Worm (Caenorhabditis elegans) whole organism, young adult: Measurements from ENCODE around the gene fbxa-157.
A peak's percentile ranks its signal among the peaks of the same experiment; 100 is the strongest.

Source experiments
- B0336.3 ChIP-seq: fragments of 200-800 bp; sonication (Bioruptor generic); IDR thresholded peaks from 2 replicates; pipeline ENCODE4 v1.3.6; 2022; ENCODE audit warnings: missing genetic modification characterization, missing compliant biosample characterization
- F52B5.7 ChIP-seq: sonication (generic microtip); optimal IDR thresholded peaks from 2 replicates; lab custom pipeline; 2016; ENCODE audit warnings: mild to moderate bottlenecking, missing genetic modification characterization, missing compliant biosample characterization
- F55B11.4 ChIP-seq: sonication (generic microtip); optimal IDR thresholded peaks from 2 replicates; lab custom pipeline; 2016; ENCODE audit warnings: missing compliant biosample characterization, missing genetic modification characterization, borderline replicate concordance; ENCODE audit not compliant: insufficient read depth
- K11D2.4 ChIP-seq: fragments of 200-800 bp; sonication (Bioruptor generic); IDR thresholded peaks from 2 replicates; pipeline ENCODE4 v1.3.6; 2022; ENCODE audit warnings: missing genetic modification reagents, missing genetic modification characterization, missing compliant biosample characterization
- K12H6.12 ChIP-seq: fragments of 200-800 bp; sonication (Bioruptor generic); optimal IDR thresholded peaks from 2 replicates; lab custom pipeline; 2018; ENCODE audit warnings: mild to moderate bottlenecking, missing genetic modification characterization, missing compliant biosample characterization
- Y53G8AR.9 ChIP-seq: fragments of 200-800 bp; sonication (Bioruptor generic); conservative IDR thresholded peaks from 2 replicates; pipeline ENCODE4 v1.3.6; 2022; ENCODE audit warnings: missing genetic modification reagents, missing genetic modification characterization, missing compliant biosample characterization
- attf-5 ChIP-seq: fragments of 200-800 bp; sonication (Bioruptor generic); optimal IDR thresholded peaks from 2 replicates; lab custom pipeline; 2018; ENCODE audit warnings: mild to moderate bottlenecking, missing genetic modification characterization, missing compliant biosample characterization
- cebp-1 ChIP-seq, 2 experiments: fragments of 200-800 bp in 1 of 2; sonication (Bioruptor generic) in 1 of 2; sonication (generic microtip) in 1 of 2; IDR thresholded peaks in 1 of 2; optimal IDR thresholded peaks in 1 of 2; 2 replicates each; pipeline versions ENCODE4 v1.3.6 to Lab custom; 2017 to 2022; ENCODE audit warnings: missing compliant biosample characterization in 2 of 2, missing genetic modification characterization in 2 of 2, mild to moderate bottlenecking in 1 of 2, missing genetic modification reagents in 1 of 2, moderate library complexity in 1 of 2
- cebp-2 ChIP-seq: fragments of 200-800 bp; sonication (Bioruptor generic); IDR thresholded peaks from 2 replicates; pipeline ENCODE4 v1.3.6; 2022; ENCODE audit warnings: missing genetic modification characterization, missing compliant biosample characterization
- ceh-100 ChIP-seq: fragments of 200-800 bp; sonication (Bioruptor generic); IDR thresholded peaks from 2 replicates; pipeline ENCODE4 v1.3.6; 2022; ENCODE audit warnings: missing genetic modification reagents, missing genetic modification characterization, missing compliant biosample characterization
- ceh-91 ChIP-seq: fragments of 200-800 bp; sonication (Bioruptor generic); IDR thresholded peaks from 2 replicates; pipeline ENCODE4 v1.3.6; 2022; ENCODE audit warnings: missing genetic modification reagents, missing genetic modification characterization, missing compliant biosample characterization
- dpff-1 ChIP-seq: sonication (generic microtip); optimal IDR thresholded peaks from 2 replicates; lab custom pipeline; 2017; ENCODE audit warnings: mild to moderate bottlenecking, missing genetic modification characterization, missing compliant biosample characterization
- egl-44 ChIP-seq: fragments of 200-800 bp; sonication (Bioruptor generic); IDR thresholded peaks from 2 replicates; pipeline ENCODE4 v1.3.6; 2022; ENCODE audit warnings: missing genetic modification reagents, missing genetic modification characterization, missing compliant biosample characterization
- egrh-3 ChIP-seq: fragments of 200-800 bp; sonication (Bioruptor generic); IDR thresholded peaks from 2 replicates; pipeline ENCODE4 v1.3.6; 2022; ENCODE audit warnings: missing genetic modification reagents, missing genetic modification characterization, missing compliant biosample characterization
- hlh-12 ChIP-seq: sonication (generic microtip); optimal IDR thresholded peaks from 2 replicates; lab custom pipeline; 2016; ENCODE audit warnings: missing genetic modification characterization, missing compliant biosample characterization
- hmg-20 ChIP-seq: fragments of 200-800 bp; sonication (Bioruptor generic); IDR thresholded peaks from 2 replicates; pipeline ENCODE4 v1.3.6; 2022; ENCODE audit warnings: missing genetic modification reagents, missing genetic modification characterization, missing compliant biosample characterization
- let-526 ChIP-seq: fragments of 200-800 bp; sonication (Bioruptor generic); IDR thresholded peaks from 2 replicates; pipeline ENCODE4 v1.3.6; 2022; ENCODE audit warnings: missing genetic modification reagents, missing genetic modification characterization, missing compliant biosample characterization
- let-607 ChIP-seq, 2 experiments: fragments of 200-800 bp in 1 of 2; sonication (Bioruptor generic) in 1 of 2; sonication (generic microtip) in 1 of 2; optimal IDR thresholded peaks; 2 replicates each; lab custom pipeline; 2016 to 2018; ENCODE audit warnings: mild to moderate bottlenecking in 2 of 2, missing compliant biosample characterization in 2 of 2, missing genetic modification characterization in 2 of 2, moderate library complexity in 2 of 2, missing genotype in 1 of 2
- lin-35 ChIP-seq, 3 experiments: fragments of 150-350 bp in 2 of 3; sonication (generic microtip) in 1 of 3; optimal IDR thresholded peaks; 2 replicates each; lab custom pipeline; 2014 to 2018; ENCODE audit warnings: missing biosample characterization in 3 of 3, missing genetic modification characterization in 3 of 3, missing genetic modification reagents in 3 of 3
- lin-54 ChIP-seq: fragments of 200-800 bp; sonication (Bioruptor generic); optimal IDR thresholded peaks from 2 replicates; lab custom pipeline; 2018; ENCODE audit warnings: mild to moderate bottlenecking, missing genetic modification characterization, missing compliant biosample characterization
- lir-1 ChIP-seq: fragments of 200-800 bp; sonication (Bioruptor generic); conservative IDR thresholded peaks from 2 replicates; pipeline ENCODE4 v1.3.6; 2022; ENCODE audit warnings: missing genetic modification reagents, missing genetic modification characterization, missing compliant biosample characterization
- lsl-1 ChIP-seq: fragments of 200-800 bp; sonication (Bioruptor generic); optimal IDR thresholded peaks from 2 replicates; lab custom pipeline; 2018; ENCODE audit warnings: mild to moderate bottlenecking, missing genetic modification characterization, moderate library complexity, missing compliant biosample characterization
- lsy-27 ChIP-seq: sonication (generic microtip); optimal IDR thresholded peaks from 2 replicates; lab custom pipeline; 2017; ENCODE audit warnings: missing genetic modification characterization, mild to moderate bottlenecking, missing compliant biosample characterization, antibody characterized with exemption, missing genotype, borderline replicate concordance; ENCODE audit not compliant: insufficient read depth
- madf-10 ChIP-seq: sonication (generic microtip); optimal IDR thresholded peaks from 2 replicates; lab custom pipeline; 2016; ENCODE audit warnings: mild to moderate bottlenecking, missing genetic modification characterization, missing compliant biosample characterization
- mel-28 ChIP-seq: sonication (generic microtip); optimal IDR thresholded peaks from 2 replicates; lab custom pipeline; 2016; ENCODE audit warnings: borderline replicate concordance, mild to moderate bottlenecking, missing genetic modification characterization, missing compliant biosample characterization
- mes-4 ChIP-seq: sonication (generic microtip); optimal IDR thresholded peaks from 2 replicates; lab custom pipeline; 2016; ENCODE audit warnings: missing genotype, missing genetic modification characterization, missing compliant biosample characterization
- nfya-1 ChIP-seq: sonication (generic microtip); optimal IDR thresholded peaks from 2 replicates; lab custom pipeline; 2017; ENCODE audit warnings: antibody characterized with exemption, missing compliant biosample characterization, missing genetic modification characterization, borderline replicate concordance; ENCODE audit not compliant: insufficient read depth
- nfyb-1 ChIP-seq: fragments of 200-800 bp; sonication (Bioruptor generic); IDR thresholded peaks from 2 replicates; pipeline ENCODE4 v1.3.6; 2022; ENCODE audit warnings: missing genetic modification reagents, missing genetic modification characterization, missing compliant biosample characterization
- nhr-80 ChIP-seq: sonication (generic microtip); optimal IDR thresholded peaks from 2 replicates; lab custom pipeline; 2016; ENCODE audit warnings: missing genetic modification characterization, missing compliant biosample characterization
- rec-8 ChIP-seq, 2 experiments: sonication (generic microtip); optimal IDR thresholded peaks; 2 replicates each; lab custom pipeline; 2016; ENCODE audit warnings: mild to moderate bottlenecking in 2 of 2, missing genetic modification characterization in 2 of 2, missing genetic modification reagents in 2 of 2, missing genotype in 2 of 2, missing biosample characterization in 1 of 2, missing compliant biosample characterization in 1 of 2, moderate library complexity in 1 of 2
- snpc-4 ChIP-seq, 5 experiments: fragments of 150-350 bp in 1 of 5; sonication (generic microtip) in 4 of 5; optimal IDR thresholded peaks; 2 replicates each; lab custom pipeline; 2014 to 2018; ENCODE audit warnings: missing genetic modification characterization in 5 of 5, missing biosample characterization in 3 of 5, antibody characterized with exemption in 2 of 5, mild to moderate bottlenecking in 2 of 5, missing compliant biosample characterization in 2 of 5, missing genotype in 2 of 5, moderate library complexity in 2 of 5, missing genetic modification reagents in 1 of 5
- tbp1 ChIP-seq: fragments of 200-800 bp; sonication (Bioruptor generic); optimal IDR thresholded peaks from 2 replicates; lab custom pipeline; 2018; ENCODE audit warnings: mild to moderate bottlenecking, missing genetic modification characterization, missing compliant biosample characterization
- zfh-2 ChIP-seq: fragments of 200-800 bp; sonication (Bioruptor generic); conservative IDR thresholded peaks from 2 replicates; pipeline ENCODE4 v1.3.6; 2022; ENCODE audit warnings: missing genetic modification reagents, missing genetic modification characterization, missing compliant biosample characterization
- zim-3 ChIP-seq: sonication (generic microtip); optimal IDR thresholded peaks from 2 replicates; lab custom pipeline; 2017; ENCODE audit warnings: mild to moderate bottlenecking, missing genetic modification characterization, moderate library complexity, missing compliant biosample characterization
- ztf-18 ChIP-seq: sonication (generic microtip); optimal IDR thresholded peaks from 2 replicates; lab custom pipeline; 2016; ENCODE audit warnings: missing genotype, mild to moderate bottlenecking, missing genetic modification characterization, missing compliant biosample characterization
- ztf-26 ChIP-seq: sonication (generic microtip); optimal IDR thresholded peaks from 2 replicates; lab custom pipeline; 2017; ENCODE audit warnings: missing genetic modification characterization, missing compliant biosample characterization

The fbxa-157 gene

ce11 chrV:17857901-17858300 is 41.7 kb upstream of the fbxa-157 start (continued):
- no peak for TF ChIP-seq zim-3 (tag; lab: Kevin White, UChicago)
- no peak for TF ChIP-seq ceh-91 (GFP tag; lab: Robert Waterston, UW)
- TF ChIP-seq lin-35 (GFP tag; optimal IDR thresholded peaks at IDR 0.05; lab: Kevin White, UChicago), result peak in 1 of 3 experiments; percentile 66
- peak; percentile 93 for TF ChIP-seq nfyb-1 (GFP tag; lab: Robert Waterston, UW)
- no peak for TF ChIP-seq dpff-1 (tag; lab: Kevin White, UChicago)
- TF ChIP-seq nhr-80 (tag; lab: Kevin White, UChicago), result peak; percentile 77
- no peak for TF ChIP-seq cebp-2 (GFP tag; lab: Robert Waterston, UW)
- peak; percentile 60 for TF ChIP-seq ztf-26
- TF ChIP-seq lir-1 (GFP tag; lab: Robert Waterston, UW), result peak; percentile 44; the same call in 1 of the 2 replicates
- peak; percentile 42 for TF ChIP-seq lin-54 (GFP tag; lab: Kevin White, UChicago)
- TF ChIP-seq mes-4 (tag; lab: Kevin White, UChicago), result no peak
- TF ChIP-seq K11D2.4 (GFP tag; lab: Robert Waterston, UW), result peak; percentile 70
- TF ChIP-seq zfh-2 (GFP tag; lab: Robert Waterston, UW), result peak; percentile 93
- peak; percentile 70 for TF ChIP-seq madf-10 (tag; lab: Kevin White, UChicago)
- peak; percentile 82; the same call in 1 of the 2 replicates for TF ChIP-seq let-526 (GFP tag; lab: Robert Waterston, UW)
- TF ChIP-seq rec-8 (tag; optimal IDR thresholded peaks at IDR 0.05; lab: Kevin White, UChicago), result no peak
- 0 out of 2 replicates have a peak, but pooled peaks have one; percentile 15 for TF ChIP-seq ceh-100 (GFP tag; lab: Robert Waterston, UW)
- peak; percentile 56 for TF ChIP-seq tbp1 (GFP tag; lab: Kevin White, UChicago)
- TF ChIP-seq B0336.3 (GFP tag; lab: Robert Waterston, UW), result peak; percentile 80
- peak; percentile 82 for TF ChIP-seq K12H6.12
- peak; percentile 96 to 97 for TF ChIP-seq let-607 (tag; optimal IDR thresholded peaks at IDR 0.05; lab: Kevin White, UChicago)
- TF ChIP-seq F52B5.7 (tag; lab: Kevin White, UChicago), result peak; percentile 14
- no peak for TF ChIP-seq cebp-1 (GFP tag; IDR thresholded peaks at IDR 0.05; lab: Robert Waterston, UW)
- peak; percentile 83 for TF ChIP-seq cebp-1 (tag; optimal IDR thresholded peaks at IDR 0.05; lab: Kevin White, UChicago)
- TF ChIP-seq lsl-1 (GFP tag; lab: Kevin White, UChicago), result no peak
- peak; percentile 17; the same call in 1 of the 2 replicates for TF ChIP-seq hmg-20 (GFP tag; lab: Robert Waterston, UW)
- TF ChIP-seq F55B11.4, result no peak
- 0 out of 2 replicates have a peak, but pooled peaks have one; percentile 49 for TF ChIP-seq egl-44 (GFP tag; lab: Robert Waterston, UW)
- TF ChIP-seq mel-28 (tag; lab: Kevin White, UChicago), result peak; percentile 53
- TF ChIP-seq Y53G8AR.9 (GFP tag; lab: Robert Waterston, UW), result peak; percentile 60; the same call in 1 of the 2 replicates
- no peak for TF ChIP-seq nfya-1 (tag; lab: Kevin White, UChicago)
- no peak for TF ChIP-seq lsy-27 (tag; lab: Kevin White, UChicago)
- TF ChIP-seq attf-5 (GFP tag; lab: Kevin White, UChicago), result peak; percentile 78
- TF ChIP-seq hlh-12 (tag; lab: Kevin White, UChicago), result no peak
- TF ChIP-seq ztf-18 (tag; lab: Kevin White, UChicago), result peak; percentile 55
- TF ChIP-seq egrh-3 (GFP tag; lab: Robert Waterston, UW), result peak; percentile 33
- TF ChIP-seq snpc-4 (GFP tag; optimal IDR thresholded peaks at IDR 0.05; lab: Kevin White, UChicago), result peak; percentile 23
- peak in 2 of 4 experiments; percentile 77 to 82 for TF ChIP-seq snpc-4 (tag; optimal IDR thresholded peaks at IDR 0.05; lab: Kevin White, UChicago)
